Worm (Caenorhabditis elegans) whole organism, L3 larva: ENCODE measurements around the gene F55A11.4.

Experiments used
- aly-2 ChIP-seq: fragments of 150-350 bp; optimal IDR thresholded peaks from 2 replicates; lab custom pipeline; 2014; ENCODE audit warnings: missing biosample characterization, missing genetic modification characterization
- fos-1 ChIP-seq: fragments of 150-350 bp; optimal IDR thresholded peaks from 2 replicates; lab custom pipeline; 2014; ENCODE audit warnings: missing biosample characterization, missing genetic modification characterization
- nhr-11 ChIP-seq: fragments of 150-350 bp; optimal IDR thresholded peaks from 2 replicates; lab custom pipeline; 2014; ENCODE audit warnings: missing biosample characterization, missing genetic modification characterization
- tbx-2 ChIP-seq: sonication (generic microtip); optimal IDR thresholded peaks from 2 replicates; lab custom pipeline; 2016; ENCODE audit warnings: mild to moderate bottlenecking, missing genetic modification characterization, missing compliant biosample characterization
- unc-62 ChIP-seq: fragments of 150-350 bp; sonication (generic microtip); optimal IDR thresholded peaks from 4 replicates; lab custom pipeline; 2014; ENCODE audit warnings: missing biosample characterization, missing genetic modification reagents, missing genetic modification characterization

DNA sequence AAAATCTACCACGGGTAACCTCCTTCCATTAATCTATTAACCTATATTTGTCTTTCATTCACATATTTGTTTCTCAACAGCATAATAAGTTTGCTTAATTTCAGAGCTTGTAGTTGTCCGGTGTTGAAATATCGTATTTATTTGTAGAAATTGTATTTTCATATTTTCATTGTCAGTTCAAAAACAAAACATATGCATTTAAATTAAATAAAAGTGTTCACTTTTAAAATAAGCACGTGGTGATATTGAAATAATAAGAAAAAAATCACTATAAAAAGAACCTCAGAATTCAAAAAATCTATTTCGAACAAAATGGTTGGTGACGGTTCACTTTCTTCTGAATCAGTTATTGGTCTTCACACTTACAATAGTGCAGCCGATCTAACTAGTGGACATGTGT is 11.6 kb upstream of the F55A11.4 start, which contains the start of gene T04F3.3:
- TF ChIP-seq tbx-2 (no peak), aly-2 (tag; lab: Kevin White, UChicago) (no peak), fos-1 (tag; lab: Kevin White, UChicago) (no peak), unc-62 (GFP tag; lab: Kevin White, UChicago) (no peak), nhr-11 (tag; lab: Kevin White, UChicago) (no peak)
